Fruit fly (Drosophila melanogaster): ENCODE results near the gene CG9399.

Gene CG9399

dm6 chr3R:9586663-9587248 lies 12.7 kb upstream of the CG9399 start, which contains the start of gene P58IPK (continued):
- TF ChIP-seq CG11093 (GFP tag; IDR thresholded peaks at IDR 0.05) = no peak
- peak; percentile 35 for TF ChIP-seq repo (GFP tag; optimal IDR thresholded peaks at IDR 0.05)
- no peak for TF ChIP-seq run (tag; optimal IDR thresholded peaks at IDR 0.05)
- peak; percentile 74 for TF ChIP-seq CG33213 (GFP tag; optimal IDR thresholded peaks at IDR 0.05)
- TF ChIP-seq danr (GFP tag; IDR thresholded peaks at IDR 0.05) = no peak
- TF ChIP-seq tna (GFP tag; IDR thresholded peaks at IDR 0.05; ENCODE audit: partially characterized antibody) = peak; percentile 88
- no peak for TF ChIP-seq BtbVII (GFP tag; optimal IDR thresholded peaks at IDR 0.05)
- TF ChIP-seq Lpt (GFP tag; optimal IDR thresholded peaks at IDR 0.05) = no peak
- peak; percentile 68 for TF ChIP-seq Dek (tag; optimal IDR thresholded peaks at IDR 0.05)
- TF ChIP-seq dan (GFP tag; IDR thresholded peaks at IDR 0.05) = no peak
- no peak for TF ChIP-seq Kr (GFP tag; optimal IDR thresholded peaks at IDR 0.05)
- TF ChIP-seq dimm (GFP tag; IDR thresholded peaks at IDR 0.05) = no peak
- TF ChIP-seq CG6254 (GFP tag; optimal IDR thresholded peaks at IDR 0.05) = no peak
- TF ChIP-seq CG6654 (GFP tag; optimal IDR thresholded peaks at IDR 0.05) = no peak
- TF ChIP-seq ara (GFP tag; IDR thresholded peaks at IDR 0.05) = no peak
- peak; percentile 8; the same call in 1 of the 3 replicates for TF ChIP-seq CG11560 (tag; IDR thresholded peaks at IDR 0.05)
- TF ChIP-seq Adf1 (GFP tag; IDR thresholded peaks at IDR 0.05) = peak; percentile 66
- TF ChIP-seq CG10543 (GFP tag; optimal IDR thresholded peaks at IDR 0.05) = peak; percentile 7
- TF ChIP-seq z (GFP tag; IDR thresholded peaks at IDR 0.05) = no peak
- TF ChIP-seq CG31441 (GFP tag; IDR thresholded peaks at IDR 0.05) = peak; percentile 94
- peak; percentile 52 for TF ChIP-seq CG30020 (tag; optimal IDR thresholded peaks at IDR 0.05)
- TF ChIP-seq CG2120 (GFP tag; optimal IDR thresholded peaks at IDR 0.05) = peak; percentile 87
- no peak for TF ChIP-seq ab (GFP tag; optimal IDR thresholded peaks at IDR 0.05)
- TF ChIP-seq schlank (tag; optimal IDR thresholded peaks at IDR 0.05) = peak; percentile 25
- peak; percentile 60 for TF ChIP-seq p53 (GFP tag; optimal IDR thresholded peaks at IDR 0.05)
- peak; percentile 64 for TF ChIP-seq Xrp1 (GFP tag; IDR thresholded peaks at IDR 0.05)
- peak; percentile 66 for TF ChIP-seq chn (GFP tag; optimal IDR thresholded peaks at IDR 0.05)
- peak; percentile 66 for TF ChIP-seq Hsf (GFP tag; optimal IDR thresholded peaks at IDR 0.05)
- TF ChIP-seq hb (GFP tag; IDR thresholded peaks at IDR 0.05; ENCODE audit: partially characterized antibody) = peak; percentile 90
- peak; percentile 65 for TF ChIP-seq vfl (GFP tag; optimal IDR thresholded peaks at IDR 0.05)
- TF ChIP-seq Bteb2 (GFP tag; optimal IDR thresholded peaks at IDR 0.05) = peak; percentile 70
- no peak; the same call in 1 of the 2 replicates for TF ChIP-seq Ravus (GFP tag; IDR thresholded peaks at IDR 0.05)
- no peak for TF ChIP-seq pfk (GFP tag; optimal IDR thresholded peaks at IDR 0.05)
- TF ChIP-seq CG12769 (tag; optimal IDR thresholded peaks at IDR 0.05) = peak; percentile 69
- TF ChIP-seq eve (GFP tag; optimal IDR thresholded peaks at IDR 0.05) = no peak
- TF ChIP-seq HLHmδ (GFP tag; optimal IDR thresholded peaks at IDR 0.05) = no peak
- TF ChIP-seq pnt (GFP tag; optimal IDR thresholded peaks at IDR 0.05) = peak; percentile 54
- no peak for TF ChIP-seq CG5180 (GFP tag; optimal IDR thresholded peaks at IDR 0.05)
- peak; percentile 73; the same call in 2 of the 4 replicates for TF ChIP-seq chinmo (GFP tag; IDR thresholded peaks at IDR 0.05; ENCODE audit: partially characterized antibody)
- 0 out of 2 replicates have a peak, but pooled peaks have one; percentile 13 for TF ChIP-seq CG32772 (GFP tag; IDR thresholded peaks at IDR 0.05)
- TF ChIP-seq Oli (tag; optimal IDR thresholded peaks at IDR 0.05) = peak; percentile 0
- no peak for TF ChIP-seq trh (GFP tag; optimal IDR thresholded peaks at IDR 0.05)
- TF ChIP-seq Atf6 (GFP tag; IDR thresholded peaks at IDR 0.05) = no peak; the same call in 1 of the 2 replicates
- no peak for TF ChIP-seq fd64A (GFP tag; optimal IDR thresholded peaks at IDR 0.05)
- TF ChIP-seq tup (GFP tag; optimal IDR thresholded peaks at IDR 0.05) = no peak
- no peak for TF ChIP-seq CG8359 (GFP tag; optimal IDR thresholded peaks at IDR 0.05; ENCODE audit: borderline replicate concordance)
- no peak for TF ChIP-seq CG6854 (GFP tag; optimal IDR thresholded peaks at IDR 0.05)
- peak; percentile 65 for TF ChIP-seq CG9215 (GFP tag; IDR thresholded peaks at IDR 0.05)
- TF ChIP-seq CG10959 (GFP tag; IDR thresholded peaks at IDR 0.05) = no peak
- peak; percentile 31 for TF ChIP-seq CG18619 (GFP tag; optimal IDR thresholded peaks at IDR 0.05)
- TF ChIP-seq MESR4 (GFP tag; optimal IDR thresholded peaks at IDR 0.05) = peak; percentile 83

Measured in whole organism, embryonic.